Fruit fly (Drosophila melanogaster): ENCODE data around the gene CkIIalpha-i1.
A peak's percentile ranks its signal among the peaks of the same experiment; 100 is the strongest.

The CkIIalpha-i1 gene

DNA sequence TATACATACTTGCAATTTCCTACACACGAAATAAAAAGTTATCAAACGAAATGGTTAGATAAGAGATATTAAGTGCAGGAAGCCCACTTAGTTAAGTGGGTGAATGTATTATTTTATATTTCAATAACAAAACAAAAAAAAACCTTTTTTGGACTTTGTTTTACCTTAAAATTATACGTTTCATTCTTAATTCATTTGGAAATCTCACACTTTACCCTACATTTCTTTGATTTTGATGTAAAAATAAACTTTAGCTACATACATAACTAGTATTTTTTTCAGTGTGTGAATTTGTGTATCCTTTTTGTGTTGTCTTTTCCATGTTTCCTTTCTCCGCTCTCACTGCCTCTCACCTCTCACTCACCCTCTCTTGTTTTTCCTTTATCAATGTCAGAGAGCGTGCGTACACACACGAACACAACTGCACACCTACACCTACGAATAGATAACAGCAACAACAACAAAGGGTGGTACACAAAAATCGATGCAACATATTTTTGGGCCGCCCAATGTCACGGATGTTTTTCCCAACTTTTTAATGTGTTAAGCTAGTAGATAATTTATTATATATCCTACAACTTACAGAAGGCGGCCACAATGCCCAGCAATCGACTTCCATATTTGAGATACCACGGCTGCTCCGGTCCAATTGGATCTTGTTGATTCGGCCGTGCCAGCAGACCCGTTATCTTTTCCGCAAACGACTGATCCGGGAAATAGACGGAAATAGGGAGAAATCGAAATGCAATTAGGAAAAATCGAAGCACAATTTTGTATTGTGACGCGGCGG lies 1.2 kb upstream of the CkIIalpha-i1 start (continued):
- TF ChIP-seq NK7.1 (GFP tag; optimal IDR thresholded peaks at IDR 0.05) (no peak), CG2129 (GFP tag; IDR thresholded peaks at IDR 0.05; ENCODE audit: partially characterized antibody) (no peak), CG9727 (GFP tag; optimal IDR thresholded peaks at IDR 0.05) (peak; percentile 81), grau (tag; optimal IDR thresholded peaks at IDR 0.05) (peak; percentile 75), CG11456 (GFP tag; IDR thresholded peaks at IDR 0.05) (no peak), CG14014 (GFP tag; IDR thresholded peaks at IDR 0.05) (peak; percentile 48; the same call in 1 of the 2 replicates), nerfin-2 (GFP tag; IDR thresholded peaks at IDR 0.05; ENCODE audit: partially characterized antibody) (no peak), CG30431 (GFP tag; optimal IDR thresholded peaks at IDR 0.05) (no peak), en (GFP tag; optimal IDR thresholded peaks at IDR 0.05) (no peak), HLH54F (GFP tag; optimal IDR thresholded peaks at IDR 0.05) (no peak), gcm2 (GFP tag; optimal IDR thresholded peaks at IDR 0.05) (peak; percentile 44), Adf1 (GFP tag; IDR thresholded peaks at IDR 0.05) (no peak), ab (GFP tag; optimal IDR thresholded peaks at IDR 0.05) (no peak), Mad (GFP tag; optimal IDR thresholded peaks at IDR 0.05) (peak; percentile 23), CG12769 (tag; optimal IDR thresholded peaks at IDR 0.05) (no peak), nmo (GFP tag; optimal IDR thresholded peaks at IDR 0.05) (peak; percentile 71), insv (GFP tag; optimal IDR thresholded peaks at IDR 0.05) (peak; percentile 20 to 88), CG15696 (tag; optimal IDR thresholded peaks at IDR 0.05) (peak; percentile 64), maf-S (GFP tag; optimal IDR thresholded peaks at IDR 0.05) (peak; percentile 44), bsh (GFP tag; optimal IDR thresholded peaks at IDR 0.05) (peak; percentile 77 to 78), eyg (GFP tag; optimal IDR thresholded peaks at IDR 0.05) (peak; percentile 18), CG8281 (tag; optimal IDR thresholded peaks at IDR 0.05) (peak; percentile 46), gro (GFP tag; optimal IDR thresholded peaks at IDR 0.05) (peak; percentile 8), Lim3 (GFP tag; IDR thresholded peaks at IDR 0.05) (no peak), ssp (GFP tag; IDR thresholded peaks at IDR 0.05) (no peak), CG8388 (GFP tag; optimal IDR thresholded peaks at IDR 0.05) (peak; percentile 72), scrt (GFP tag; optimal IDR thresholded peaks at IDR 0.05) (peak; percentile 54), tgo (GFP tag; IDR thresholded peaks at IDR 0.05) (peak; percentile 68; the same call in 2 of the 3 replicates), ci (GFP tag; IDR thresholded peaks at IDR 0.05) (peak; percentile 72; the same call in 1 of the 3 replicates), abd-A (tag; optimal IDR thresholded peaks at IDR 0.05) (no peak), Max (GFP tag; optimal IDR thresholded peaks at IDR 0.05) (no peak), Awh (GFP tag; IDR thresholded peaks at IDR 0.05) (no peak), Gug (GFP tag; IDR thresholded peaks at IDR 0.05) (no peak), croc (GFP tag; conservative IDR thresholded peaks at IDR 0.05) (peak; percentile 31; the same call in 1 of the 3 replicates), sr (GFP tag; IDR thresholded peaks at IDR 0.05) (no peak), CG7745 (tag; optimal IDR thresholded peaks at IDR 0.05) (no peak), toy (GFP tag; IDR thresholded peaks at IDR 0.05) (no peak), CG31441 (GFP tag; IDR thresholded peaks at IDR 0.05) (peak; percentile 83), Ets97D (GFP tag; optimal IDR thresholded peaks at IDR 0.05) (no peak), CG1233 (GFP tag; optimal IDR thresholded peaks at IDR 0.05) (peak; percentile 11), Dfd (GFP tag; optimal IDR thresholded peaks at IDR 0.05) (peak in 1 of 2 experiments; percentile 70), CG2116 (GFP tag; optimal IDR thresholded peaks at IDR 0.05) (peak; percentile 17), Tbp (GFP tag; optimal IDR thresholded peaks at IDR 0.05) (no peak), her (GFP tag; optimal IDR thresholded peaks at IDR 0.05) (no peak), HmgD (GFP tag; optimal IDR thresholded peaks at IDR 0.05) (no peak), NC2β (GFP tag; optimal IDR thresholded peaks at IDR 0.05) (peak; percentile 41), lilli (GFP tag; optimal IDR thresholded peaks at IDR 0.05) (peak; percentile 54), al (GFP tag; IDR thresholded peaks at IDR 0.05) (peak; percentile 42; the same call in 1 of the 2 replicates), CG7928 (GFP tag; optimal IDR thresholded peaks at IDR 0.05) (no peak), Hr3 (GFP tag; optimal IDR thresholded peaks at IDR 0.05) (peak; percentile 72)
